Fruit fly (Drosophila melanogaster) whole organism, pupa: ENCODE results near the gene HP4.

ENCODE experiments used
- CG10348 ChIP-seq: fragments of 200-800 bp; sonication (Bioruptor generic); IDR thresholded peaks from 2 replicates; pipeline ENCODE4 v1.3.6; 2022; ENCODE audit warnings: missing biosample characterization, missing genetic modification characterization
- CG12605 ChIP-seq: fragments of 200-800 bp; sonication (Bioruptor generic); IDR thresholded peaks from 2 replicates; pipeline ENCODE4 v1.3.6; 2022; ENCODE audit warnings: missing biosample characterization, missing genetic modification characterization
- CG13204 ChIP-seq: fragments of 200-800 bp; sonication (Bioruptor generic); optimal IDR thresholded peaks from 2 replicates; lab custom pipeline; 2018; ENCODE audit warnings: missing biosample characterization, mild to moderate bottlenecking, missing genetic modification characterization, moderate library complexity
- CG14655 ChIP-seq: fragments of 200-800 bp; sonication (Bioruptor generic); optimal IDR thresholded peaks from 3 replicates; lab custom pipeline; 2017; ENCODE audit warnings: mild to moderate bottlenecking, missing biosample characterization, missing genetic modification reagents, missing genetic modification characterization
- CG15710 ChIP-seq: fragments of 200-800 bp; sonication (Bioruptor generic); optimal IDR thresholded peaks from 2 replicates; lab custom pipeline; 2018; ENCODE audit warnings: missing biosample characterization, mild to moderate bottlenecking, missing genetic modification characterization, moderate library complexity
- CG17806 ChIP-seq: fragments of 200-800 bp; sonication (Bioruptor generic); optimal IDR thresholded peaks from 2 replicates; lab custom pipeline; 2018; ENCODE audit warnings: missing biosample characterization, mild to moderate bottlenecking, missing genetic modification characterization, moderate library complexity
- CG32121 ChIP-seq: fragments of 200-800 bp; sonication (Bioruptor generic); IDR thresholded peaks from 2 replicates; pipeline ENCODE4 v1.3.6; 2022; ENCODE audit warnings: missing biosample characterization, missing genetic modification characterization
- CG34367 ChIP-seq: fragments of 200-800 bp; sonication (Bioruptor generic); optimal IDR thresholded peaks from 2 replicates; lab custom pipeline; 2018; ENCODE audit warnings: missing biosample characterization, mild to moderate bottlenecking, missing genetic modification characterization
- CG4496 ChIP-seq: fragments of 200-800 bp; sonication (Bioruptor generic); IDR thresholded peaks from 3 replicates; pipeline ENCODE4 v1.3.6; 2022; ENCODE audit warnings: missing biosample characterization, missing genetic modification characterization
- CG8159 ChIP-seq: fragments of 200-800 bp; sonication (Bioruptor generic); optimal IDR thresholded peaks from 3 replicates; lab custom pipeline; 2018; ENCODE audit warnings: missing biosample characterization, mild to moderate bottlenecking, missing genetic modification characterization, moderate library complexity
- CG8301 ChIP-seq: fragments of 200-800 bp; sonication (Bioruptor generic); optimal IDR thresholded peaks from 2 replicates; lab custom pipeline; 2018; ENCODE audit warnings: missing biosample characterization, mild to moderate bottlenecking, missing genetic modification characterization
- CG9948 ChIP-seq: fragments of 200-800 bp; sonication (Bioruptor generic); optimal IDR thresholded peaks from 2 replicates; lab custom pipeline; 2018; ENCODE audit warnings: missing biosample characterization, mild to moderate bottlenecking, missing genetic modification characterization, moderate library complexity
- D1 ChIP-seq: fragments of 200-800 bp; sonication (Bioruptor generic); optimal IDR thresholded peaks from 2 replicates; lab custom pipeline; 2018; ENCODE audit warnings: missing biosample characterization, mild to moderate bottlenecking, missing genetic modification characterization, moderate library complexity
- EcR ChIP-seq: fragments of 200-800 bp; sonication (Bioruptor generic); optimal IDR thresholded peaks from 3 replicates; lab custom pipeline; 2019; ENCODE audit warnings: missing biosample characterization, missing genetic modification characterization, mild to moderate bottlenecking, moderate library complexity, missing genetic modification reagents
- Ets98B ChIP-seq: fragments of 200-800 bp; sonication (Bioruptor generic); IDR thresholded peaks from 2 replicates; pipeline ENCODE4 v1.3.6; 2022; ENCODE audit warnings: missing biosample characterization, missing genetic modification characterization
- Pif1A ChIP-seq: fragments of 200-800 bp; sonication (Bioruptor generic); optimal IDR thresholded peaks from 3 replicates; lab custom pipeline; 2016; ENCODE audit warnings: missing biosample characterization, missing genetic modification characterization
- Pif1B ChIP-seq: fragments of 200-800 bp; sonication (Bioruptor generic); optimal IDR thresholded peaks from 3 replicates; lab custom pipeline; 2016; ENCODE audit warnings: missing biosample characterization, missing genetic modification characterization
- Snoo ChIP-seq: fragments of 200-800 bp; sonication (Bioruptor generic); optimal IDR thresholded peaks from 3 replicates; lab custom pipeline; 2017; ENCODE audit warnings: missing biosample characterization, mild to moderate bottlenecking, missing genetic modification characterization, inconsistent platforms
- fd96Ca ChIP-seq: fragments of 200-800 bp; sonication (Bioruptor generic); IDR thresholded peaks from 3 replicates; pipeline ENCODE4 v1.3.6; 2022; ENCODE audit warnings: missing biosample characterization, missing genetic modification characterization
- gl ChIP-seq: fragments of 200-800 bp; sonication (Bioruptor generic); optimal IDR thresholded peaks from 2 replicates; lab custom pipeline; 2018; ENCODE audit warnings: missing biosample characterization, mild to moderate bottlenecking, missing genetic modification characterization
- rn ChIP-seq: fragments of 200-800 bp; sonication (Bioruptor generic); IDR thresholded peaks from 2 replicates; pipeline ENCODE4 v1.3.6; 2022; ENCODE audit warnings: missing biosample characterization, missing genetic modification characterization

The HP4 gene

dm6 chr3L:7943046-7943445 lies 32.9 kb downstream of the HP4 start:
- TF ChIP-seq D1 (tag; lab: Kevin White, UChicago) (no peak), CG8159 (tag; lab: Kevin White, UChicago) (no peak), fd96Ca (GFP tag; lab: Robert Waterston, UW) (no peak), CG17806 (tag; lab: Kevin White, UChicago) (no peak), CG12605 (GFP tag; lab: Robert Waterston, UW) (no peak), CG34367 (tag; lab: Kevin White, UChicago) (no peak), CG32121 (GFP tag; lab: Robert Waterston, UW) (no peak), gl (tag; lab: Kevin White, UChicago) (no peak), rn (GFP tag; lab: Robert Waterston, UW) (no peak), Pif1A (GFP tag; lab: Kevin White, UChicago) (no peak), EcR (GFP tag; lab: Kevin White, UChicago) (no peak), CG14655 (GFP tag; lab: Kevin White, UChicago) (no peak), CG9948 (tag; lab: Kevin White, UChicago) (no peak), Pif1B (GFP tag; lab: Kevin White, UChicago) (no peak)

DNA sequence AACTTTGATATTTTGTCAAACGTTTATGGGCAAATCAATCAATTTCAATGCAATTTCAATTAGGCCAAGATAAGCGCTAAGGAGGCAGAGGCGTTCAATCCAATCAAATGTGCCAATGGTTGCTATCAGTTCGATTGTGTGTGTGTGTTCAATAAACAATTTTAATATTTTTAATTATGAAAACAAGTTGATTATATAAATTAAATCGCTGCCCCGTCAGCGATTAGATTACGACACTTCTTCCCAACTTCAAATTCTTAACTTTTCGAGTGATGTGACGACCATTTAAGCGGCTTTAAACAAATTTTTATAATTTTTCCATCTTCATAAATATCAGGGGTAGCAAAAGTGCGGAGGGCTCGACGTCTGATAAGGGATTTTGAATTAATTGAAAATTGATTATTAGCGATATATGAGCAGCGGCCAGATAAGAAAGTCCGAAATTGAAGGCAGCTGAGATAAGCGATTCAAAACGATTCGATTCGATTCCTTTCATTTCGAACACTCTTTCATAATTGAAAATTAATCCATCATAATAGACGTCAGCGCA lies 33.5 kb downstream of the HP4 start:
- TF ChIP-seq CG10348 (GFP tag; lab: Robert Waterston, UW) (no peak), Pif1A (GFP tag; lab: Kevin White, UChicago) (no peak), CG14655 (GFP tag; lab: Kevin White, UChicago) (no peak), CG15710 (tag; lab: Kevin White, UChicago) (no peak), CG32121 (GFP tag; lab: Robert Waterston, UW) (no peak), CG13204 (GFP tag; lab: Kevin White, UChicago) (no peak), rn (GFP tag; lab: Robert Waterston, UW) (no peak), fd96Ca (GFP tag; lab: Robert Waterston, UW) (no peak), CG9948 (tag; lab: Kevin White, UChicago) (no peak), CG4496 (GFP tag; lab: Robert Waterston, UW) (no peak), CG12605 (GFP tag; lab: Robert Waterston, UW) (no peak), EcR (GFP tag; lab: Kevin White, UChicago) (no peak), CG34367 (tag; lab: Kevin White, UChicago) (no peak), D1 (tag; lab: Kevin White, UChicago) (no peak), gl (tag; lab: Kevin White, UChicago) (no peak), Ets98B (no peak), CG8159 (tag; lab: Kevin White, UChicago) (no peak), Snoo (tag; lab: Kevin White, UChicago) (no peak)

dm6 chr3L:7941514-7941913 lies 34.4 kb downstream of the HP4 start:
- no peak for TF ChIP-seq CG15710 (tag; lab: Kevin White, UChicago)
- TF ChIP-seq CG17806 (tag; lab: Kevin White, UChicago), result no peak
- no peak for TF ChIP-seq CG34367 (tag; lab: Kevin White, UChicago)
- no peak for TF ChIP-seq CG8301
- TF ChIP-seq EcR (GFP tag; lab: Kevin White, UChicago), result no peak
- TF ChIP-seq rn (GFP tag; lab: Robert Waterston, UW), result no peak
- TF ChIP-seq CG10348 (GFP tag; lab: Robert Waterston, UW), result no peak
- TF ChIP-seq CG32121 (GFP tag; lab: Robert Waterston, UW), result no peak
- TF ChIP-seq CG12605 (GFP tag; lab: Robert Waterston, UW), result no peak
- TF ChIP-seq fd96Ca (GFP tag; lab: Robert Waterston, UW), result no peak
- no peak for TF ChIP-seq Pif1A (GFP tag; lab: Kevin White, UChicago)
- TF ChIP-seq CG14655 (GFP tag; lab: Kevin White, UChicago), result no peak
- no peak for TF ChIP-seq CG9948 (tag; lab: Kevin White, UChicago)
- no peak for TF ChIP-seq D1 (tag; lab: Kevin White, UChicago)
- TF ChIP-seq CG4496 (GFP tag; lab: Robert Waterston, UW), result no peak
- no peak for TF ChIP-seq Pif1B (GFP tag; lab: Kevin White, UChicago)
- TF ChIP-seq Snoo (tag; lab: Kevin White, UChicago), result no peak
- TF ChIP-seq Ets98B, result no peak
- no peak for TF ChIP-seq gl (tag; lab: Kevin White, UChicago)

dm6 chr3L:7940558-7941238 lies 35.3 kb downstream of the HP4 start:
- no peak for TF ChIP-seq CG12605 (GFP tag; lab: Robert Waterston, UW)
- no peak for TF ChIP-seq Snoo (tag; lab: Kevin White, UChicago)
- TF ChIP-seq, all 21 proteins: peak for 0

dm6 chr3L:7938638-7939037 lies 37.3 kb downstream of the HP4 start:
- TF ChIP-seq CG14655 (GFP tag; lab: Kevin White, UChicago) (no peak), CG4496 (GFP tag; lab: Robert Waterston, UW) (no peak), Ets98B (no peak), gl (tag; lab: Kevin White, UChicago) (no peak), rn (GFP tag; lab: Robert Waterston, UW) (no peak), CG8159 (tag; lab: Kevin White, UChicago) (no peak), CG17806 (tag; lab: Kevin White, UChicago) (no peak), CG8301 (no peak), Pif1A (GFP tag; lab: Kevin White, UChicago) (no peak)
